Fruit fly (Drosophila melanogaster) whole organism, embryonic: ENCODE results near the gene UQCR-C2.

Experiments used
- Abd-B ChIP-seq: fragments of 200-800 bp; sonication (Bioruptor generic); optimal IDR thresholded peaks from 2 replicates; lab custom pipeline; 2018; ENCODE audit warnings: missing biosample characterization, mild to moderate bottlenecking, missing genetic modification characterization, moderate library complexity
- Ada2b ChIP-seq: fragments of 200-800 bp; sonication (Bioruptor generic); IDR thresholded peaks from 2 replicates; pipeline ENCODE4 v1.3.6; 2022; ENCODE audit warnings: missing biosample characterization, missing genetic modification characterization
- Bgb ChIP-seq: fragments of 200-800 bp; sonication (Bioruptor generic); IDR thresholded peaks from 2 replicates; pipeline ENCODE4 v1.3.6; 2022; ENCODE audit warnings: missing biosample characterization, missing genetic modification characterization; ENCODE audit not compliant: partially characterized antibody
- C15 ChIP-seq: fragments of 200-800 bp; sonication (Bioruptor generic); IDR thresholded peaks from 3 replicates; pipeline ENCODE4 v1.3.6; 2022; ENCODE audit warnings: missing biosample characterization, missing genetic modification characterization
- CG10654 ChIP-seq: fragments of 200-800 bp; sonication (Bioruptor generic); optimal IDR thresholded peaks from 2 replicates; lab custom pipeline; 2016; ENCODE audit warnings: missing biosample characterization, missing genetic modification characterization
- CG11456 ChIP-seq: fragments of 200-800 bp; sonication (Bioruptor generic); IDR thresholded peaks from 3 replicates; pipeline ENCODE4 v1.3.6; 2022; ENCODE audit warnings: missing biosample characterization, missing genetic modification characterization
- CG13624 ChIP-seq: fragments of 200-800 bp; sonication (Bioruptor generic); optimal IDR thresholded peaks from 2 replicates; lab custom pipeline; 2016; ENCODE audit warnings: missing biosample characterization, missing genetic modification characterization
- CG15269 ChIP-seq: fragments of 200-800 bp; sonication (Bioruptor generic); optimal IDR thresholded peaks from 2 replicates; lab custom pipeline; 2018; ENCODE audit warnings: missing biosample characterization, mild to moderate bottlenecking, missing genetic modification characterization, moderate library complexity
- CG18599 ChIP-seq: fragments of 200-800 bp; sonication (Bioruptor generic); optimal IDR thresholded peaks from 3 replicates; lab custom pipeline; 2017; ENCODE audit warnings: missing biosample characterization, missing genetic modification characterization, mild to moderate bottlenecking, moderate library complexity, missing genetic modification reagents
- CG3281 ChIP-seq: fragments of 200-800 bp; sonication (Bioruptor generic); optimal IDR thresholded peaks from 3 replicates; lab custom pipeline; 2017; ENCODE audit warnings: missing biosample characterization, mild to moderate bottlenecking, missing genetic modification characterization
- CG34224 ChIP-seq: fragments of 200-800 bp; sonication (Bioruptor generic); IDR thresholded peaks from 3 replicates; pipeline ENCODE4 v1.3.6; 2022; ENCODE audit warnings: missing biosample characterization, missing genetic modification characterization; ENCODE audit not compliant: partially characterized antibody
- CG3847 ChIP-seq: fragments of 200-800 bp; sonication (Bioruptor generic); IDR thresholded peaks from 2 replicates; pipeline ENCODE4 v1.3.6; 2022; ENCODE audit warnings: missing biosample characterization, missing genetic modification characterization
- CG3995 ChIP-seq: fragments of 200-800 bp; sonication (Bioruptor generic); optimal IDR thresholded peaks from 3 replicates; lab custom pipeline; 2016; ENCODE audit warnings: missing biosample characterization, missing genetic modification characterization
- CG6689 ChIP-seq: fragments of 200-800 bp; sonication (Bioruptor generic); IDR thresholded peaks from 2 replicates; pipeline ENCODE4 v1.3.6; 2022; ENCODE audit warnings: missing biosample characterization, missing genetic modification characterization
- CG6813 ChIP-seq: fragments of 200-800 bp; sonication (Bioruptor generic); optimal IDR thresholded peaks from 2 replicates; lab custom pipeline; 2017; ENCODE audit warnings: missing biosample characterization, missing genetic modification characterization, mild to moderate bottlenecking, moderate library complexity, missing genetic modification reagents
- CG7987 ChIP-seq: fragments of 200-800 bp; sonication (Bioruptor generic); optimal IDR thresholded peaks from 2 replicates; lab custom pipeline; 2018; ENCODE audit warnings: missing biosample characterization, mild to moderate bottlenecking, missing genetic modification characterization, moderate library complexity
- CG8089 ChIP-seq: fragments of 200-800 bp; sonication (Bioruptor generic); optimal IDR thresholded peaks from 3 replicates; lab custom pipeline; 2016; ENCODE audit warnings: missing biosample characterization, missing genetic modification characterization
- CG9817 ChIP-seq: fragments of 200-800 bp; sonication (Bioruptor generic); optimal IDR thresholded peaks from 2 replicates; lab custom pipeline; 2018; ENCODE audit warnings: missing biosample characterization, mild to moderate bottlenecking, missing genetic modification characterization, moderate library complexity
- Camta ChIP-seq: fragments of 200-800 bp; sonication (Bioruptor generic); optimal IDR thresholded peaks from 2 replicates; lab custom pipeline; 2016; ENCODE audit warnings: missing biosample characterization, missing genetic modification characterization
- Dek ChIP-seq: fragments of 200-800 bp; sonication (Bioruptor generic); optimal IDR thresholded peaks from 3 replicates; lab custom pipeline; 2019; ENCODE audit warnings: missing biosample characterization, mild to moderate bottlenecking, missing genetic modification characterization, moderate library complexity
- Fer1 ChIP-seq: fragments of 200-800 bp; sonication (Bioruptor generic); optimal IDR thresholded peaks from 2 replicates; lab custom pipeline; 2017; ENCODE audit warnings: missing biosample characterization, mild to moderate bottlenecking, missing genetic modification characterization
- GATAe ChIP-seq: fragments of 200-800 bp; sonication (Bioruptor generic); conservative IDR thresholded peaks from 2 replicates; pipeline ENCODE4 v1.3.6; 2022; ENCODE audit warnings: missing biosample characterization, missing genetic modification characterization
- H15 ChIP-seq: fragments of 200-800 bp; sonication (Bioruptor generic); IDR thresholded peaks from 3 replicates; pipeline ENCODE4 v1.3.6; 2022; ENCODE audit warnings: missing biosample characterization, missing genetic modification characterization
- Hey ChIP-seq: fragments of 200-800 bp; sonication (Bioruptor generic); optimal IDR thresholded peaks from 3 replicates; lab custom pipeline; 2018; ENCODE audit warnings: missing biosample characterization, mild to moderate bottlenecking, missing genetic modification characterization
- Hmr ChIP-seq: fragments of 200-800 bp; sonication (Bioruptor generic); optimal IDR thresholded peaks from 3 replicates; lab custom pipeline; 2017; ENCODE audit warnings: mild to moderate bottlenecking, missing biosample characterization, missing genetic modification reagents, missing genetic modification characterization
- Hr51 ChIP-seq, 2 experiments: fragments of 200-800 bp; sonication (Bioruptor generic); optimal IDR thresholded peaks; 2 replicates in 1 of 2; 3 replicates in 1 of 2; lab custom pipeline; 2016 to 2018; ENCODE audit warnings: missing biosample characterization in 2 of 2, missing genetic modification characterization in 2 of 2, mild to moderate bottlenecking in 1 of 2, moderate library complexity in 1 of 2
- MTF-1 ChIP-seq: fragments of 200-800 bp; sonication (Bioruptor generic); optimal IDR thresholded peaks from 2 replicates; lab custom pipeline; 2018; ENCODE audit warnings: missing biosample characterization, mild to moderate bottlenecking, missing genetic modification characterization, borderline replicate concordance
- NfI ChIP-seq: fragments of 200-800 bp; sonication (Bioruptor generic); optimal IDR thresholded peaks from 3 replicates; lab custom pipeline; 2018; ENCODE audit warnings: missing biosample characterization, mild to moderate bottlenecking, missing genetic modification characterization, moderate library complexity
- Oli ChIP-seq: fragments of 200-800 bp; sonication (Bioruptor generic); optimal IDR thresholded peaks from 2 replicates; lab custom pipeline; 2018; ENCODE audit warnings: missing biosample characterization, mild to moderate bottlenecking, missing genetic modification characterization, moderate library complexity
- Rfx ChIP-seq: fragments of 200-800 bp; sonication (Bioruptor generic); IDR thresholded peaks from 2 replicates; pipeline ENCODE4 v1.3.6; 2022; ENCODE audit warnings: missing biosample characterization, missing genetic modification characterization
- Scr ChIP-seq: fragments of 200-800 bp; sonication (Bioruptor generic); IDR thresholded peaks from 2 replicates; pipeline ENCODE4 v1.3.6; 2022; ENCODE audit warnings: missing biosample characterization, missing genetic modification characterization; ENCODE audit not compliant: partially characterized antibody
- Sox102F ChIP-seq: fragments of 200-800 bp; sonication (Bioruptor generic); optimal IDR thresholded peaks from 2 replicates; lab custom pipeline; 2018; ENCODE audit warnings: missing biosample characterization, mild to moderate bottlenecking, missing genetic modification characterization, moderate library complexity
- Sry-β ChIP-seq: fragments of 200-800 bp; sonication (Bioruptor generic); optimal IDR thresholded peaks from 2 replicates; lab custom pipeline; 2018; ENCODE audit warnings: missing biosample characterization, mild to moderate bottlenecking, missing genetic modification characterization, moderate library complexity
- Tbp ChIP-seq: fragments of >200 bp; optimal IDR thresholded peaks from 2 replicates; lab custom pipeline; 2018; ENCODE audit warnings: missing biosample characterization, missing genetic modification characterization
- br ChIP-seq: fragments of >200 bp; optimal IDR thresholded peaks from 2 replicates; lab custom pipeline; 2017
- bsh ChIP-seq, 2 experiments: fragments of 200-800 bp; sonication (Bioruptor generic); optimal IDR thresholded peaks; 2 replicates each; lab custom pipeline; 2017 to 2018; ENCODE audit warnings: mild to moderate bottlenecking in 2 of 2, missing biosample characterization in 2 of 2, missing genetic modification characterization in 2 of 2, moderate library complexity in 1 of 2
- ci ChIP-seq: fragments of 200-800 bp; sonication (Bioruptor generic); IDR thresholded peaks from 3 replicates; pipeline ENCODE4 v1.3.6; 2022; ENCODE audit warnings: missing biosample characterization, missing genetic modification characterization
- gem ChIP-seq: fragments of 200-800 bp; sonication (Bioruptor generic); optimal IDR thresholded peaks from 2 replicates; lab custom pipeline; 2019; ENCODE audit warnings: missing biosample characterization, mild to moderate bottlenecking, missing genetic modification characterization, moderate library complexity
- lbe ChIP-seq: fragments of 200-800 bp; sonication (Bioruptor generic); optimal IDR thresholded peaks from 2 replicates; lab custom pipeline; 2016; ENCODE audit warnings: missing biosample characterization, mild to moderate bottlenecking, missing genetic modification characterization
- mld ChIP-seq: fragments of 200-800 bp; sonication (Bioruptor generic); IDR thresholded peaks from 3 replicates; pipeline ENCODE4 v1.3.6; 2022; ENCODE audit warnings: missing biosample characterization, missing genetic modification characterization; ENCODE audit not compliant: partially characterized antibody
- prd ChIP-seq, 3 experiments: fragments of >200 bp in 2 of 3; fragments of 200-800 bp in 1 of 3; sonication (Bioruptor generic) in 1 of 3; optimal IDR thresholded peaks in 2 of 3; IDR thresholded peaks in 1 of 3; 2 replicates in 2 of 3; 3 replicates in 1 of 3; pipeline versions ENCODE4 v1.3.6 to Lab custom; 2017 to 2022; ENCODE audit warnings: missing biosample characterization in 1 of 3, missing genetic modification characterization in 1 of 3
- sd ChIP-seq: fragments of 200-800 bp; sonication (Bioruptor generic); optimal IDR thresholded peaks from 3 replicates; lab custom pipeline; 2018; ENCODE audit warnings: missing biosample characterization, mild to moderate bottlenecking, missing genetic modification characterization, moderate library complexity
- slbo ChIP-seq: fragments of 200-800 bp; sonication (Bioruptor generic); IDR thresholded peaks from 2 replicates; pipeline ENCODE4 v1.3.6; 2022; ENCODE audit warnings: missing biosample characterization, missing genetic modification characterization
- ttk ChIP-seq: fragments of 200-800 bp; sonication (Bioruptor generic); IDR thresholded peaks from 2 replicates; pipeline ENCODE4 v2.1.2; 2022; ENCODE audit warnings: missing biosample characterization, missing genetic modification characterization
- tup ChIP-seq: fragments of 200-800 bp; sonication (Bioruptor generic); optimal IDR thresholded peaks from 2 replicates; lab custom pipeline; 2016; ENCODE audit warnings: missing biosample characterization, mild to moderate bottlenecking, missing genetic modification characterization, moderate library complexity
- twi ChIP-seq: fragments of 200-800 bp; optimal IDR thresholded peaks from 2 replicates; lab custom pipeline; 2019; ENCODE audit warnings: missing biosample characterization, mild to moderate bottlenecking, missing genetic modification characterization, moderate library complexity
- usp ChIP-seq: fragments of >200 bp; optimal IDR thresholded peaks from 2 replicates; lab custom pipeline; 2017; ENCODE audit warnings: missing biosample characterization, missing genetic modification characterization
- vfl ChIP-seq: fragments of 200-800 bp; sonication (Bioruptor generic); optimal IDR thresholded peaks from 2 replicates; lab custom pipeline; 2016; ENCODE audit warnings: missing biosample characterization, missing genetic modification characterization
- zen ChIP-seq: fragments of 200-800 bp; sonication (Bioruptor generic); optimal IDR thresholded peaks from 3 replicates; lab custom pipeline; 2018; ENCODE audit warnings: missing biosample characterization, mild to moderate bottlenecking, missing genetic modification characterization, moderate library complexity

UQCR-C2 gene

DNA sequence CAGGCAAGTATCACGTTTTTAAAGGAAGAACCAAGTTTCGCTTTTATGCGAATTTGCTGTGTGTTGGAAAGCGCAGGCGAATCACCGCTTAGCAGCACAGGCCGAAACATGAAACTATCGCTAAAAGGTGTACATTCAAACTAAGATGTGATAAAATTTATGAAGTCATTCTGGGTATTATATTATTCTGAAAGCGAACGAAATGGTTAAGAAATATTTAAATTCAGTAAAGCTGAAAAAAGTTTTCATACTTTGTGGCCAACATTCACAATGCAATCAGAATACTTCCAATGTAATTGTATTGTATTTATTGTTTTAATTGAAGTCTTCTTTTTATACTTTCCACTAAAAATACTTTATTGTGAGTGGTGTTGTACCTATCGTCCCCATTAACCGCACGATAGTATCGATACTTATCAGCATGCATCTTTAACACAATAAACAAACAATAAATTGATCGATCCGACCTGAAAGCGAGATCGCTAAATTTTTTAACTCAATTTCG lies 2.7 kb upstream of the UQCR-C2 start, which contains the start of gene Smn (continued):
- TF ChIP-seq CG11456 (no peak), tup (GFP tag; lab: Kevin White, UChicago) (no peak), Rfx (GFP tag; lab: Robert Waterston, UW) (peak; percentile 31; the same call in 1 of the 2 replicates), CG3847 (peak; percentile 55), Camta (peak; percentile 62), Hey (tag; lab: Kevin White, UChicago) (no peak), Fer1 (GFP tag; lab: Kevin White, UChicago) (peak; percentile 32), prd (optimal IDR thresholded peaks at IDR 0.05; lab: Kevin White, UChicago) (no peak), prd (GFP tag; IDR thresholded peaks at IDR 0.05; lab: Robert Waterston, UW) (0 out of 3 replicates have a peak, but pooled peaks have one; percentile 13), Oli (tag; lab: Kevin White, UChicago) (no peak), CG10654 (GFP tag; lab: Kevin White, UChicago) (peak; percentile 39), ci (GFP tag; lab: Robert Waterston, UW) (no peak), CG9817 (tag; lab: Kevin White, UChicago) (peak; percentile 56), zen (tag; lab: Kevin White, UChicago) (peak; percentile 28), Ada2b (GFP tag; lab: Robert Waterston, UW) (peak; percentile 15; the same call in 1 of the 2 replicates), lbe (GFP tag; lab: Kevin White, UChicago) (peak; percentile 61), CG3281 (GFP tag; lab: Kevin White, UChicago) (peak; percentile 57), br (lab: Kevin White, UChicago) (no peak), ttk (GFP tag; lab: Robert Waterston, UW) (no peak), Sry-β (GFP tag; lab: Kevin White, UChicago) (peak; percentile 3), CG18599 (peak; percentile 69), MTF-1 (GFP tag; lab: Kevin White, UChicago) (no peak), slbo (peak; percentile 55), Hr51 (GFP tag; optimal IDR thresholded peaks at IDR 0.05; lab: Kevin White, UChicago) (peak; percentile 18 to 52), CG13624 (GFP tag; lab: Kevin White, UChicago) (peak; percentile 13), Abd-B (GFP tag; lab: Kevin White, UChicago) (peak; percentile 50), CG6813 (GFP tag; lab: Kevin White, UChicago) (no peak), mld (GFP tag; lab: Robert Waterston, UW) (peak; percentile 69; the same call in 1 of the 3 replicates), CG6689 (GFP tag; lab: Robert Waterston, UW) (peak; percentile 34; the same call in 1 of the 2 replicates), sd (tag; lab: Kevin White, UChicago) (peak; percentile 26), GATAe (GFP tag; lab: Robert Waterston, UW) (no peak), NfI (no peak), bsh (GFP tag; optimal IDR thresholded peaks at IDR 0.05; lab: Kevin White, UChicago) (peak in 1 of 2 experiments; percentile 30), twi (tag; lab: Kevin White, UChicago) (peak; percentile 9), CG15269 (tag; lab: Kevin White, UChicago) (peak; percentile 46), C15 (no peak), Hmr (GFP tag; lab: Kevin White, UChicago) (peak; percentile 51), Scr (GFP tag; lab: Robert Waterston, UW) (peak; percentile 91), Bgb (GFP tag; lab: Robert Waterston, UW) (peak; percentile 70), usp (GFP tag; lab: Kevin White, UChicago) (no peak), CG34224 (GFP tag; lab: Robert Waterston, UW) (peak; percentile 81), vfl (peak; percentile 15), CG8089 (peak; percentile 31), Tbp (GFP tag; lab: Kevin White, UChicago) (peak; percentile 40), Dek (tag; lab: Kevin White, UChicago) (peak; percentile 34), Sox102F (GFP tag; lab: Kevin White, UChicago) (no peak), CG7987 (GFP tag; lab: Kevin White, UChicago) (no peak), CG3995 (peak; percentile 79), H15 (GFP tag; lab: Robert Waterston, UW) (no peak), gem (tag; lab: Kevin White, UChicago) (peak; percentile 69)
